Worm (Caenorhabditis elegans) whole organism, L4 larva: ENCODE data around the gene egl-10.

Experiments used
- F44E2.7 ChIP-seq: fragments of 200-800 bp; sonication (Bioruptor generic); IDR thresholded peaks from 2 replicates; pipeline ENCODE4 v2.1.2; 2022; ENCODE audit warnings: missing genetic modification characterization, missing compliant biosample characterization
- R02D3.7 ChIP-seq: fragments of 150-350 bp; sonication (generic microtip); optimal IDR thresholded peaks from 3 replicates; lab custom pipeline; 2014; ENCODE audit warnings: missing biosample characterization, missing genetic modification characterization
- lin-15B ChIP-seq: fragments of 150-350 bp; sonication (generic microtip); optimal IDR thresholded peaks from 3 replicates; lab custom pipeline; 2014; ENCODE audit warnings: missing biosample characterization, missing genetic modification characterization
- lin-39 ChIP-seq: fragments of 150-350 bp; optimal IDR thresholded peaks from 2 replicates; lab custom pipeline; 2014; ENCODE audit warnings: missing biosample characterization, missing genetic modification reagents, missing genetic modification characterization
- lsy-2 ChIP-seq, 2 experiments: fragments of 150-350 bp in 1 of 2; sonication (generic microtip) in 1 of 2; optimal IDR thresholded peaks; 2 replicates each; lab custom pipeline; 2014 to 2017; ENCODE audit warnings: missing biosample characterization in 2 of 2, missing genetic modification characterization in 2 of 2
- mdl-1 ChIP-seq, 2 experiments: fragments of 150-350 bp in 1 of 2; sonication (generic microtip) in 1 of 2; optimal IDR thresholded peaks; 2 replicates each; lab custom pipeline; 2014 to 2017; ENCODE audit warnings: missing biosample characterization in 2 of 2, missing genetic modification characterization in 2 of 2
- mep-1 ChIP-seq: fragments of 150-350 bp; sonication (generic microtip); optimal IDR thresholded peaks from 3 replicates; lab custom pipeline; 2014; ENCODE audit warnings: missing biosample characterization, missing genetic modification characterization
- mxl-2 ChIP-seq: fragments of 200-800 bp; sonication (Bioruptor generic); conservative IDR thresholded peaks from 2 replicates; pipeline ENCODE4 v1.3.6; 2022; ENCODE audit warnings: missing genetic modification reagents, missing genetic modification characterization, missing compliant biosample characterization
- pqm-1 ChIP-seq: sonication (generic microtip); optimal IDR thresholded peaks from 2 replicates; lab custom pipeline; 2017; ENCODE audit warnings: missing biosample characterization, missing genetic modification characterization
- skn-1 ChIP-seq: fragments of 150-350 bp; optimal IDR thresholded peaks from 2 replicates; lab custom pipeline; 2014; ENCODE audit warnings: missing biosample characterization, missing genetic modification characterization

DNA sequence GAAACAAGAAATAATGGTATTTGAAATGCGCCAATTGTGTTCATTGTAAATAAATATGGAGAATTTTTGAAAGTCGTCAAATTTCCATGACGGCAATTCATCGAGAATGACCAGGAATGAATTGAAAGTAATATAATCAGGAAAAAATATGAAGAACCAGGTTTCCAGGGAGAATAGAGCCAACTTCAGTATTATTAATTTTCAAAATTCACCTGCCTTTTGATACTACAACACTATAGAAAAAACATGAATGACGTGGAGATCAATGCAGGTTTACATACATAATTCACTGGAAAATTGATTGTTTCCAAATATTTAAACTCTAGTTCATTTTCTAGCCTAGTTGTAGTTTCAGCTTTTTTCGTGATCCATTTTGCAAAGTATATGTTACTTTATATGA is 29.1 kb downstream of the egl-10 start, which contains the start of gene srh-25:
- TF ChIP-seq mdl-1 (tag; optimal IDR thresholded peaks at IDR 0.05; lab: Kevin White, UChicago) (no peak), F44E2.7 (no peak), mep-1 (tag; lab: Kevin White, UChicago) (no peak), pqm-1 (tag; lab: Kevin White, UChicago) (no peak), lin-39 (tag; lab: Kevin White, UChicago) (no peak), lsy-2 (tag; optimal IDR thresholded peaks at IDR 0.05; lab: Kevin White, UChicago) (no peak), R02D3.7 (tag; lab: Kevin White, UChicago) (no peak), skn-1 (tag; lab: Kevin White, UChicago) (no peak), lin-15B (tag; lab: Kevin White, UChicago) (no peak), mxl-2 (GFP tag; lab: Robert Waterston, UW) (no peak)
